Fruit fly (Drosophila melanogaster): ENCODE data around the gene Pi4KIIalpha.

dm6 chr3R:5587863-5588519, 24.5 kb upstream of the Pi4KIIalpha start, which contains the start of gene CG2926:
- TF ChIP-seq CG8159 (tag; optimal IDR thresholded peaks at IDR 0.05) (no peak), CG15710 (tag; optimal IDR thresholded peaks at IDR 0.05) (no peak), CG34367 (tag; optimal IDR thresholded peaks at IDR 0.05) (no peak), CG14655 (GFP tag; optimal IDR thresholded peaks at IDR 0.05) (no peak), EcR (GFP tag; optimal IDR thresholded peaks at IDR 0.05) (no peak), Snoo (tag; optimal IDR thresholded peaks at IDR 0.05) (no peak), CG12605 (GFP tag; IDR thresholded peaks at IDR 0.05) (0 out of 2 replicates have a peak, but pooled peaks have one; percentile 32), gl (tag; optimal IDR thresholded peaks at IDR 0.05) (no peak), CG9948 (tag; optimal IDR thresholded peaks at IDR 0.05) (no peak), D1 (tag; optimal IDR thresholded peaks at IDR 0.05) (no peak), Pif1A (GFP tag; optimal IDR thresholded peaks at IDR 0.05) (no peak), CG17806 (tag; optimal IDR thresholded peaks at IDR 0.05) (no peak), CG8301 (tag; optimal IDR thresholded peaks at IDR 0.05) (no peak)
